Worm (Caenorhabditis elegans) whole organism, late embryonic: ENCODE measurements around the gene frpr-11.
"Not testable (repeated sequence)": the region's sequence is repeated elsewhere in the genome, so short reads cannot be mapped to it uniquely, and the experiment has no call there.

ENCODE experiments used
- C38D4.7 ChIP-seq: fragments of 200-800 bp; sonication (Bioruptor generic); optimal IDR thresholded peaks from 2 replicates; lab custom pipeline; 2018; ENCODE audit warnings: mild to moderate bottlenecking, missing genetic modification characterization, moderate library complexity, missing compliant biosample characterization
- K02D7.2 ChIP-seq: sonication (generic microtip); optimal IDR thresholded peaks from 2 replicates; lab custom pipeline; 2017; ENCODE audit warnings: mild to moderate bottlenecking, missing genetic modification characterization, missing compliant biosample characterization
- T23F11.4 ChIP-seq: fragments of 200-800 bp; sonication (Bioruptor generic); optimal IDR thresholded peaks from 2 replicates; lab custom pipeline; 2018; ENCODE audit warnings: mild to moderate bottlenecking, missing genetic modification characterization, missing compliant biosample characterization
- Y22D7AL.16 ChIP-seq: sonication (generic microtip); optimal IDR thresholded peaks from 2 replicates; lab custom pipeline; 2016; ENCODE audit warnings: missing genetic modification characterization, missing compliant biosample characterization
- ahr-1 ChIP-seq: sonication (generic microtip); optimal IDR thresholded peaks from 2 replicates; lab custom pipeline; 2016; ENCODE audit warnings: missing genetic modification characterization, missing compliant biosample characterization
- ceh-19 ChIP-seq: fragments of 200-800 bp; sonication (Bioruptor generic); optimal IDR thresholded peaks from 2 replicates; lab custom pipeline; 2018; ENCODE audit warnings: mild to moderate bottlenecking, missing genetic modification characterization, missing compliant biosample characterization
- ceh-31 ChIP-seq: sonication (generic microtip); optimal IDR thresholded peaks from 2 replicates; lab custom pipeline; 2016; ENCODE audit warnings: missing genetic modification characterization, missing compliant biosample characterization
- ceh-34 ChIP-seq: sonication (generic microtip); optimal IDR thresholded peaks from 2 replicates; lab custom pipeline; 2016; ENCODE audit warnings: mild to moderate bottlenecking, missing genetic modification characterization, missing compliant biosample characterization
- ceh-45 ChIP-seq: fragments of 200-800 bp; sonication (Bioruptor generic); IDR thresholded peaks from 2 replicates; pipeline ENCODE4 v1.3.6; 2022; ENCODE audit warnings: missing genetic modification reagents, missing genetic modification characterization, missing compliant biosample characterization
- che-1 ChIP-seq: sonication (generic microtip); optimal IDR thresholded peaks from 2 replicates; lab custom pipeline; 2016; ENCODE audit warnings: mild to moderate bottlenecking, missing genetic modification characterization, missing compliant biosample characterization
- elt-2 ChIP-seq: sonication (generic microtip); optimal IDR thresholded peaks from 2 replicates; lab custom pipeline; 2016; ENCODE audit warnings: missing genetic modification reagents, missing genetic modification characterization, missing compliant biosample characterization
- elt-4 ChIP-seq: sonication (generic microtip); optimal IDR thresholded peaks from 2 replicates; lab custom pipeline; 2016; ENCODE audit warnings: missing genetic modification characterization, missing compliant biosample characterization
- eyg-1 ChIP-seq: sonication (generic microtip); optimal IDR thresholded peaks from 2 replicates; lab custom pipeline; 2016; ENCODE audit warnings: missing genotype, missing genetic modification characterization, missing compliant biosample characterization
- fkh-6 ChIP-seq: sonication (generic microtip); optimal IDR thresholded peaks from 2 replicates; lab custom pipeline; 2016; ENCODE audit warnings: missing genetic modification characterization, missing compliant biosample characterization
- hlh-13 ChIP-seq: fragments of 200-800 bp; sonication (Bioruptor generic); optimal IDR thresholded peaks from 2 replicates; lab custom pipeline; 2018; ENCODE audit warnings: mild to moderate bottlenecking, missing genetic modification characterization, missing compliant biosample characterization
- hlh-6 ChIP-seq: sonication (generic microtip); optimal IDR thresholded peaks from 2 replicates; lab custom pipeline; 2016; ENCODE audit warnings: missing genotype, missing genetic modification characterization, missing compliant biosample characterization
- hlh-8 ChIP-seq: sonication (generic microtip); optimal IDR thresholded peaks from 2 replicates; lab custom pipeline; 2016; ENCODE audit warnings: missing genotype, missing genetic modification characterization, missing compliant biosample characterization
- lim-6 ChIP-seq: sonication (generic microtip); optimal IDR thresholded peaks from 2 replicates; lab custom pipeline; 2016; ENCODE audit warnings: missing genetic modification characterization, missing compliant biosample characterization
- mec-3 ChIP-seq: sonication (generic microtip); optimal IDR thresholded peaks from 2 replicates; lab custom pipeline; 2016; ENCODE audit warnings: borderline replicate concordance, missing genetic modification characterization, missing compliant biosample characterization
- nfya-1 ChIP-seq: sonication (generic microtip); optimal IDR thresholded peaks from 2 replicates; lab custom pipeline; 2017; ENCODE audit warnings: missing genetic modification characterization, mild to moderate bottlenecking, missing compliant biosample characterization, antibody characterized with exemption, moderate library complexity
- nhr-11 ChIP-seq: fragments of 150-350 bp; optimal IDR thresholded peaks from 2 replicates; lab custom pipeline; 2014; ENCODE audit warnings: missing biosample characterization, missing genetic modification characterization
- nhr-232 ChIP-seq: sonication (generic microtip); optimal IDR thresholded peaks from 2 replicates; lab custom pipeline; 2016; ENCODE audit warnings: missing genetic modification characterization, missing compliant biosample characterization
- npax-4 ChIP-seq: sonication (generic microtip); optimal IDR thresholded peaks from 2 replicates; lab custom pipeline; 2016; ENCODE audit warnings: missing genetic modification characterization, missing compliant biosample characterization
- pax-1 ChIP-seq: fragments of 150-350 bp; optimal IDR thresholded peaks from 2 replicates; lab custom pipeline; 2014; ENCODE audit warnings: missing biosample characterization, missing genetic modification characterization
- pha-4 ChIP-seq: fragments of 150-350 bp; optimal IDR thresholded peaks from 2 replicates; lab custom pipeline; 2018; ENCODE audit warnings: missing biosample characterization, missing genetic modification reagents, missing genetic modification characterization
- pqm-1 ChIP-seq: sonication (generic microtip); optimal IDR thresholded peaks from 2 replicates; lab custom pipeline; 2016; ENCODE audit warnings: missing genetic modification characterization, missing compliant biosample characterization
- pros-1 ChIP-seq: fragments of 150-350 bp; optimal IDR thresholded peaks from 2 replicates; lab custom pipeline; 2014; ENCODE audit warnings: missing biosample characterization, missing genetic modification reagents, missing genetic modification characterization
- ref-2 ChIP-seq: sonication (generic microtip); optimal IDR thresholded peaks from 2 replicates; lab custom pipeline; 2016; ENCODE audit warnings: missing genetic modification characterization, missing compliant biosample characterization
- sdc-2 ChIP-seq: sonication (generic microtip); optimal IDR thresholded peaks from 2 replicates; lab custom pipeline; 2016; ENCODE audit warnings: missing genotype, missing genetic modification characterization, missing compliant biosample characterization
- sox-2 ChIP-seq: fragments of 200-800 bp; sonication (Bioruptor generic); IDR thresholded peaks from 2 replicates; pipeline ENCODE4 v1.3.6; 2022; ENCODE audit warnings: missing genetic modification reagents, missing genetic modification characterization, missing compliant biosample characterization
- sox-4 ChIP-seq: sonication (generic microtip); optimal IDR thresholded peaks from 2 replicates; lab custom pipeline; 2017; ENCODE audit warnings: mild to moderate bottlenecking, missing genetic modification characterization, inconsistent platforms, missing compliant biosample characterization
- unc-86 ChIP-seq: sonication (generic microtip); optimal IDR thresholded peaks from 2 replicates; lab custom pipeline; 2016; ENCODE audit warnings: missing genetic modification characterization, missing compliant biosample characterization

The frpr-11 gene

ce11 chrV:8906896-8907295 lies at the start of gene frpr-11:
Gene frpr-11, plus strand, starts transcription at chrV:8907196.
- TF ChIP-seq hlh-6 (tag; lab: Kevin White, UChicago) = no peak
- no peak for TF ChIP-seq T23F11.4 (GFP tag; lab: Kevin White, UChicago)

ce11 chrV:8861949-8862348 lies 45.0 kb upstream of the frpr-11 start, which contains the start of gene F07B7.12:
Gene F07B7.12, minus strand, starts transcription at chrV:8862049.
- not testable (repeated sequence) for TF ChIP-seq hlh-13, sox-2, che-1

DNA sequence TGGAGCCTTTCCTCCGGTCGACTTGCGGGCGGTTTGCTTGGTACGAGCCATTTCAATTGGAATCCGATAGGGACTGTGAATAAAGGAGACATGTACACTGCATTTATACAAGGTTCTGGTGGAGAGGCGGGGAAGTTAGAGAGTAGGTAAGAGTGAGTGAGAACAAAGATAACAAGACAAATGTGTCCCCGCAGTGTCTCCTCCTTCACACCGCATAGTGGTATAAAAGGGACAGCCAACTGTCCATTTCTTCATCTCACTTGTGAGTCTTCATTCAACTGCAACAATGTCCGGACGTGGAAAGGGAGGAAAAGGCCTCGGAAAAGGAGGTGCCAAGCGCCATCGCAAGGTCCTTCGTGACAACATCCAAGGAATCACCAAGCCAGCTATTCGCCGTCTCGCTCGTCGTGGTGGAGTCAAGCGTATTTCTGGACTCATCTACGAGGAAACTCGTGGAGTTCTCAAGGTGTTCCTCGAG lies 9.0 kb upstream of the frpr-11 start, which contains the start of the genes his-17 and his-18:
TSS of gene his-17 (minus strand) at position 51 of the 478 bp plus-strand sequence.
TSS of gene his-18 (plus strand) at position 287 of the 478 bp plus-strand sequence.
- TF ChIP-seq ceh-45 (GFP tag; lab: Robert Waterston, UW) = peak; percentile 49; the same call in 1 of the 2 replicates

ce11 chrV:8898756-8899155 lies 8.2 kb upstream of the frpr-11 start, which contains the start of gene frpr-13:
Gene frpr-13, plus strand, starts transcription at chrV:8899056.
- no peak for TF ChIP-seq unc-86 (tag; lab: Kevin White, UChicago)

DNA sequence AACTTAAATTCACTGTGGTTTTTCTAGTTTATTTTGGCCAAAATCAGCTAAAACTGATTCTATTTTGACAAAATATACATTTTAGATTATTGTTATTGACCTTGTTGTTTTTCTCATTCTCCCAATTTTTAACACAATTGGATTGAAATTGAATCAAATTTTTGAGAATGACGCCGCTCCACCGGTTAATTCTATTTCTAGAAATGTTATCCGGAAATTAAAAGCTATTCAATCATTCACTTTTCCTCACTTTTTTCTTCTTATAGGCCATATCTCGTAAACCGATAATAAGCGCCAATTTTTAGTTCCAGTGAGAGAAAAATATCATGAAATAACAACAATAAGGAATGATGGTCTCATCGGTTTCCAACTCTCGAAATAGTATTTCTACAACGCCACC lies 4.3 kb upstream of the frpr-11 start, which contains the start of gene frpr-12:
TSS of gene frpr-12 (plus strand) at position 301 of the 400 bp plus-strand sequence.
- TF ChIP-seq sox-2 = no peak
- no peak for TF ChIP-seq ceh-45 (GFP tag; lab: Robert Waterston, UW)
- no peak for TF ChIP-seq sdc-2 (tag; lab: Kevin White, UChicago)
- TF ChIP-seq che-1 = no peak
- TF ChIP-seq fkh-6 (tag; lab: Kevin White, UChicago) = no peak
- no peak for TF ChIP-seq ceh-31
- TF ChIP-seq nhr-11 = no peak
- TF ChIP-seq elt-4 = no peak

ce11 chrV:8903916-8904315 lies 3.1 kb upstream of the frpr-11 start:
- TF ChIP-seq ahr-1 (tag; lab: Kevin White, UChicago) (no peak), eyg-1 (no peak), mec-3 (tag; lab: Kevin White, UChicago) (no peak), Y22D7AL.16 (tag; lab: Kevin White, UChicago) (no peak), ceh-34 (no peak), ceh-31 (no peak), pax-1 (tag; lab: Kevin White, UChicago) (no peak), ref-2 (tag; lab: Kevin White, UChicago) (no peak), elt-2 (tag; lab: Kevin White, UChicago) (no peak), T23F11.4 (GFP tag; lab: Kevin White, UChicago) (no peak), pqm-1 (tag; lab: Kevin White, UChicago) (no peak), C38D4.7 (GFP tag; lab: Kevin White, UChicago) (no peak), nfya-1 (tag; lab: Kevin White, UChicago) (no peak)

DNA sequence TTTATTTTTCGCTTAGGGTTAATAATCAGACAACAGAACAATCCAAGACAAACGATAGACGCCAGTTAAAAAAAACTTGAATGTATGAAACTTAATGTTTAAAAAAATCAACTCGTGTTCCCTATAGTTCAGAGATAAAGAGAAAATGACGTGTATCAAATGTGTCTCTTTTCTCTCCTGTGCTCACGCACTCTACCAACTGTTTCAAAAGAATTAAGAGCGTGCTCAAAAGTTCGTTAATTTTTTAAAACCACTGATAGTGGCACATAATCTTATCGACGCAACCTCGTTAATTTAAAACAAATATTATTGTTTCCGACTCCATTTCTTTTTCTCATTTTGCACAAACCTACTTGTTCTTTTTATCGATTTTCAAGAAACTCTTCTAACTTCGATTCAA lies 1.3 kb upstream of the frpr-11 start:
- TF ChIP-seq npax-4 (tag; lab: Kevin White, UChicago) (no peak), nhr-232 (tag; lab: Kevin White, UChicago) (no peak), ceh-19 (GFP tag; lab: Kevin White, UChicago) (no peak), mec-3 (tag; lab: Kevin White, UChicago) (no peak), nhr-11 (no peak), lim-6 (tag; lab: Kevin White, UChicago) (no peak), elt-4 (no peak), pha-4 (no peak), sox-4 (tag; lab: Kevin White, UChicago) (no peak), K02D7.2 (tag; lab: Kevin White, UChicago) (no peak), eyg-1 (no peak), hlh-8 (tag; lab: Kevin White, UChicago) (no peak), pros-1 (no peak)
